Worm (Caenorhabditis elegans) whole organism, L2 larva: Measurements from ENCODE around the gene dpy-1.

Source experiments
- Y55F3AM.14 ChIP-seq: fragments of 200-800 bp; sonication (Bioruptor generic); optimal IDR thresholded peaks from 2 replicates; lab custom pipeline; 2018; ENCODE audit warnings: mild to moderate bottlenecking, missing genetic modification characterization, missing compliant biosample characterization
- blmp-1 ChIP-seq: sonication (generic microtip); optimal IDR thresholded peaks from 2 replicates; lab custom pipeline; 2017; ENCODE audit warnings: missing genetic modification characterization, mild to moderate bottlenecking, missing compliant biosample characterization, antibody characterized with exemption, moderate library complexity; ENCODE audit not compliant: insufficient read depth
- lsy-2 ChIP-seq, 2 experiments: fragments of 150-350 bp in 1 of 2; sonication (generic microtip) in 1 of 2; optimal IDR thresholded peaks; 2 replicates each; lab custom pipeline; 2014 to 2017; ENCODE audit warnings: missing biosample characterization in 2 of 2, missing genetic modification characterization in 2 of 2
- nhr-6 ChIP-seq: fragments of 150-350 bp; optimal IDR thresholded peaks from 2 replicates; lab custom pipeline; 2014; ENCODE audit warnings: missing biosample characterization, missing genetic modification characterization
- unc-62 ChIP-seq: fragments of 150-350 bp; optimal IDR thresholded peaks from 2 replicates; lab custom pipeline; 2014; ENCODE audit warnings: missing biosample characterization, missing genetic modification reagents, missing genetic modification characterization
- ztf-11 ChIP-seq: sonication (generic microtip); optimal IDR thresholded peaks from 2 replicates; lab custom pipeline; 2017; ENCODE audit warnings: missing biosample characterization, missing genetic modification characterization

- TF ChIP-seq ztf-11 = no peak
- no peak for TF ChIP-seq lsy-2 (tag; optimal IDR thresholded peaks at IDR 0.05; lab: Kevin White, UChicago)
- no peak for TF ChIP-seq nhr-6
- TF ChIP-seq Y55F3AM.14 (GFP tag; lab: Kevin White, UChicago) = no peak
- TF ChIP-seq unc-62 (GFP tag; lab: Kevin White, UChicago) = no peak
- no peak for TF ChIP-seq blmp-1 (tag; lab: Kevin White, UChicago)
These were observed 34.5 kb downstream of the dpy-1 start for ce11 chrIII:2013156-2013854.
